Worm (Caenorhabditis elegans): ENCODE data around the gene hpo-34.

ce11 chrX:11522058-11522757 is 3.3 kb upstream of the hpo-34 start, which contains the start of gene sdc-2:
- TF ChIP-seq pqm-1 (tag; optimal IDR thresholded peaks at IDR 0.05) (no peak), alr-1 (tag; optimal IDR thresholded peaks at IDR 0.05; ENCODE audit: borderline replicate concordance) (no peak), sup-37 (GFP tag; optimal IDR thresholded peaks at IDR 0.05) (no peak), nhr-12 (tag; optimal IDR thresholded peaks at IDR 0.05) (no peak), ama-1 (optimal IDR thresholded peaks at IDR 0.05) (no peak), hlh-17 (GFP tag; optimal IDR thresholded peaks at IDR 0.05; ENCODE audit: borderline replicate concordance) (no peak), unc-130 (tag; optimal IDR thresholded peaks at IDR 0.05) (no peak), nhr-90 (tag; optimal IDR thresholded peaks at IDR 0.05; ENCODE audit: poor library complexity) (peak; percentile 82), nhr-76 (tag; optimal IDR thresholded peaks at IDR 0.05) (no peak), snu-23 (GFP tag; optimal IDR thresholded peaks at IDR 0.05) (peak; percentile 87), ztf-4 (tag; optimal IDR thresholded peaks at IDR 0.05) (peak; percentile 70), unc-86 (tag; optimal IDR thresholded peaks at IDR 0.05) (peak; percentile 32), nhr-237 (tag; optimal IDR thresholded peaks at IDR 0.05) (peak; percentile 43), nhr-47 (tag; optimal IDR thresholded peaks at IDR 0.05) (peak; percentile 82)

All from whole organism, L1 larva.